Fruit fly (Drosophila melanogaster) whole organism, embryonic: ENCODE measurements around the gene QIL1.
A peak's percentile ranks its signal among the peaks of the same experiment; 100 is the strongest.

Experiments
- Asciz ChIP-seq: fragments of 200-800 bp; sonication (Bioruptor generic); optimal IDR thresholded peaks from 2 replicates; lab custom pipeline; 2017; ENCODE audit warnings: missing biosample characterization, mild to moderate bottlenecking, missing genetic modification characterization, missing genetic modification reagents
- Atf6 ChIP-seq: fragments of 200-800 bp; sonication (Bioruptor generic); IDR thresholded peaks from 2 replicates; pipeline ENCODE4 v1.3.6; 2022; ENCODE audit warnings: missing biosample characterization, missing genetic modification characterization
- BtbVII ChIP-seq: fragments of 200-800 bp; sonication (Bioruptor generic); optimal IDR thresholded peaks from 3 replicates; lab custom pipeline; 2017; ENCODE audit warnings: missing biosample characterization, mild to moderate bottlenecking, missing genetic modification characterization
- CG10147 ChIP-seq: fragments of 200-800 bp; sonication (Bioruptor generic); optimal IDR thresholded peaks from 2 replicates; lab custom pipeline; 2019; ENCODE audit warnings: missing biosample characterization, mild to moderate bottlenecking, missing genetic modification characterization, moderate library complexity
- CG11696 ChIP-seq: fragments of 200-800 bp; sonication (Bioruptor generic); IDR thresholded peaks from 2 replicates; pipeline ENCODE4 v1.3.6; 2022; ENCODE audit warnings: missing biosample characterization, missing genetic modification characterization
- CG12155 ChIP-seq: fragments of 200-800 bp; sonication (Bioruptor generic); optimal IDR thresholded peaks from 3 replicates; lab custom pipeline; 2016; ENCODE audit warnings: missing biosample characterization, missing genetic modification characterization
- CG12942 ChIP-seq: fragments of 200-800 bp; sonication (Bioruptor generic); optimal IDR thresholded peaks from 3 replicates; lab custom pipeline; 2016; ENCODE audit warnings: missing biosample characterization, missing genetic modification characterization
- CG13775 ChIP-seq: fragments of 200-800 bp; sonication (Bioruptor generic); optimal IDR thresholded peaks from 3 replicates; lab custom pipeline; 2017; ENCODE audit warnings: missing biosample characterization, mild to moderate bottlenecking, missing genetic modification characterization
- CG14667 ChIP-seq: fragments of 200-800 bp; sonication (Bioruptor generic); IDR thresholded peaks from 2 replicates; pipeline ENCODE4 v1.3.6; 2022; ENCODE audit warnings: missing biosample characterization, missing genetic modification characterization
- CG14710 ChIP-seq: fragments of 200-800 bp; sonication (Bioruptor generic); optimal IDR thresholded peaks from 3 replicates; lab custom pipeline; 2019; ENCODE audit warnings: missing biosample characterization, mild to moderate bottlenecking, missing genetic modification characterization, moderate library complexity
- CG15011 ChIP-seq: fragments of 200-800 bp; sonication (Bioruptor generic); optimal IDR thresholded peaks from 3 replicates; lab custom pipeline; 2018; ENCODE audit warnings: missing biosample characterization, mild to moderate bottlenecking, missing genetic modification characterization
- CG15269 ChIP-seq: fragments of 200-800 bp; sonication (Bioruptor generic); optimal IDR thresholded peaks from 2 replicates; lab custom pipeline; 2018; ENCODE audit warnings: missing biosample characterization, mild to moderate bottlenecking, missing genetic modification characterization, moderate library complexity
- CG1603 ChIP-seq: fragments of 200-800 bp; sonication (Bioruptor generic); optimal IDR thresholded peaks from 2 replicates; lab custom pipeline; 2019; ENCODE audit warnings: missing biosample characterization, mild to moderate bottlenecking, missing genetic modification characterization, moderate library complexity
- CG16815 ChIP-seq: fragments of 200-800 bp; sonication (Bioruptor generic); optimal IDR thresholded peaks from 3 replicates; lab custom pipeline; 2017; ENCODE audit warnings: missing biosample characterization, mild to moderate bottlenecking, missing genetic modification characterization
- CG18619 ChIP-seq: fragments of 200-800 bp; sonication (Bioruptor generic); optimal IDR thresholded peaks from 3 replicates; lab custom pipeline; 2017; ENCODE audit warnings: missing biosample characterization, mild to moderate bottlenecking, missing genetic modification characterization
- CG2120 ChIP-seq: fragments of 200-800 bp; sonication (Bioruptor generic); optimal IDR thresholded peaks from 3 replicates; lab custom pipeline; 2016; ENCODE audit warnings: missing biosample characterization, missing genetic modification characterization
- CG2678 ChIP-seq: fragments of 200-800 bp; sonication (Bioruptor generic); optimal IDR thresholded peaks from 3 replicates; lab custom pipeline; 2019; ENCODE audit warnings: missing biosample characterization, mild to moderate bottlenecking, missing genetic modification characterization, moderate library complexity
- CG2889 ChIP-seq: fragments of 200-800 bp; sonication (Bioruptor generic); IDR thresholded peaks from 3 replicates; pipeline ENCODE4 v1.3.6; 2022; ENCODE audit warnings: missing biosample characterization, missing genetic modification characterization
- CG3726 ChIP-seq: fragments of 200-800 bp; sonication (Bioruptor generic); IDR thresholded peaks from 3 replicates; pipeline ENCODE4, ENCODE4 v1.3.6; 2022; ENCODE audit warnings: missing biosample characterization, missing genetic modification characterization
- CG4328 ChIP-seq: fragments of 200-800 bp; sonication (Bioruptor generic); optimal IDR thresholded peaks from 3 replicates; lab custom pipeline; 2017; ENCODE audit warnings: missing biosample characterization, missing genetic modification reagents, missing genetic modification characterization
- CG7556 ChIP-seq: fragments of 200-800 bp; sonication (Bioruptor generic); optimal IDR thresholded peaks from 2 replicates; lab custom pipeline; 2017; ENCODE audit warnings: missing biosample characterization, mild to moderate bottlenecking, missing genetic modification characterization
- CG8478 ChIP-seq: fragments of >200 bp; optimal IDR thresholded peaks from 2 replicates; lab custom pipeline; 2018
- CHES-1-like ChIP-seq: fragments of 200-800 bp; sonication (Bioruptor generic); optimal IDR thresholded peaks from 2 replicates; lab custom pipeline; 2016; ENCODE audit warnings: missing biosample characterization, missing genetic modification characterization
- CoRest ChIP-seq: fragments of 200-800 bp; sonication (Bioruptor generic); optimal IDR thresholded peaks from 3 replicates; lab custom pipeline; 2018; ENCODE audit warnings: missing biosample characterization, mild to moderate bottlenecking, missing genetic modification characterization, moderate library complexity
- Dfd ChIP-seq, 2 experiments: fragments of >200 bp; optimal IDR thresholded peaks; 2 replicates each; lab custom pipeline; 2017; ENCODE audit warnings: missing biosample characterization in 2 of 2, missing genetic modification characterization in 2 of 2
- Hmr ChIP-seq: fragments of 200-800 bp; sonication (Bioruptor generic); optimal IDR thresholded peaks from 3 replicates; lab custom pipeline; 2017; ENCODE audit warnings: mild to moderate bottlenecking, missing biosample characterization, missing genetic modification reagents, missing genetic modification characterization
- Hr3 ChIP-seq: fragments of 200-800 bp; sonication (Bioruptor generic); optimal IDR thresholded peaks from 3 replicates; lab custom pipeline; 2016; ENCODE audit warnings: missing biosample characterization, missing genetic modification characterization
- Med ChIP-seq: fragments of 200-800 bp; sonication (Bioruptor generic); peaks from one replicate; lab custom pipeline; 2016; ENCODE audit warnings: missing biosample characterization, missing genetic modification characterization, mild to moderate bottlenecking, inconsistent platforms, moderate library complexity
- Oli ChIP-seq: fragments of 200-800 bp; sonication (Bioruptor generic); optimal IDR thresholded peaks from 2 replicates; lab custom pipeline; 2018; ENCODE audit warnings: missing biosample characterization, mild to moderate bottlenecking, missing genetic modification characterization, moderate library complexity
- Rfx ChIP-seq: fragments of 200-800 bp; sonication (Bioruptor generic); IDR thresholded peaks from 2 replicates; pipeline ENCODE4 v1.3.6; 2022; ENCODE audit warnings: missing biosample characterization, missing genetic modification characterization
- Ssrp ChIP-seq: fragments of 200-800 bp; sonication (Bioruptor generic); optimal IDR thresholded peaks from 2 replicates; lab custom pipeline; 2018; ENCODE audit warnings: missing biosample characterization, mild to moderate bottlenecking, missing genetic modification characterization, moderate library complexity
- chif ChIP-seq, 2 experiments: fragments of 200-800 bp; sonication (Bioruptor generic); optimal IDR thresholded peaks; 3 replicates each; lab custom pipeline; 2016; ENCODE audit warnings: missing biosample characterization in 2 of 2, missing genetic modification characterization in 2 of 2
- dati ChIP-seq: fragments of 200-800 bp; sonication (Bioruptor generic); IDR thresholded peaks from 2 replicates; pipeline ENCODE4 v1.3.6; 2022; ENCODE audit warnings: missing biosample characterization, missing genetic modification characterization
- dpn ChIP-seq, 2 experiments: fragments of 200-800 bp; sonication (Bioruptor generic); optimal IDR thresholded peaks; 3 replicates each; lab custom pipeline; 2016; ENCODE audit warnings: missing biosample characterization in 2 of 2, missing genetic modification characterization in 2 of 2
- eve ChIP-seq, 2 experiments: fragments of >200 bp; optimal IDR thresholded peaks; 2 replicates each; lab custom pipeline; 2017; ENCODE audit warnings: missing biosample characterization in 2 of 2, missing genetic modification characterization in 2 of 2
- fd96Cb ChIP-seq: fragments of 200-800 bp; sonication (Bioruptor generic); optimal IDR thresholded peaks from 2 replicates; lab custom pipeline; 2018; ENCODE audit warnings: missing biosample characterization, mild to moderate bottlenecking, missing genetic modification characterization, moderate library complexity
- gem ChIP-seq: fragments of 200-800 bp; sonication (Bioruptor generic); optimal IDR thresholded peaks from 2 replicates; lab custom pipeline; 2019; ENCODE audit warnings: missing biosample characterization, mild to moderate bottlenecking, missing genetic modification characterization, moderate library complexity
- hb ChIP-seq: fragments of 200-800 bp; sonication (Bioruptor generic); IDR thresholded peaks from 3 replicates; pipeline ENCODE4 v1.3.6; 2022; ENCODE audit warnings: missing biosample characterization, missing genetic modification characterization; ENCODE audit not compliant: partially characterized antibody
- ind ChIP-seq: fragments of 200-800 bp; sonication (Bioruptor generic); optimal IDR thresholded peaks from 3 replicates; lab custom pipeline; 2016; ENCODE audit warnings: missing biosample characterization, missing genetic modification characterization
- lab ChIP-seq: fragments of 200-800 bp; sonication (Bioruptor generic); optimal IDR thresholded peaks from 3 replicates; lab custom pipeline; 2017; ENCODE audit warnings: missing biosample characterization, missing genetic modification characterization, mild to moderate bottlenecking, moderate library complexity, missing genetic modification reagents
- lola ChIP-seq, 3 experiments: fragments of >200 bp in 2 of 3; fragments of 200-800 bp in 1 of 3; sonication (Bioruptor generic) in 1 of 3; optimal IDR thresholded peaks; 2 replicates each; lab custom pipeline; 2017 to 2019; ENCODE audit warnings: missing biosample characterization in 3 of 3, missing genetic modification characterization in 3 of 3, mild to moderate bottlenecking in 1 of 3, moderate library complexity in 1 of 3
- oc ChIP-seq: fragments of 200-800 bp; sonication (Bioruptor generic); optimal IDR thresholded peaks from 2 replicates; lab custom pipeline; 2018; ENCODE audit warnings: missing biosample characterization, mild to moderate bottlenecking, missing genetic modification characterization, moderate library complexity
- pros ChIP-seq: fragments of 200-800 bp; sonication (Bioruptor generic); optimal IDR thresholded peaks from 3 replicates; lab custom pipeline; 2019; ENCODE audit warnings: missing biosample characterization, mild to moderate bottlenecking, missing genetic modification characterization, moderate library complexity
- row ChIP-seq: fragments of 200-800 bp; sonication (Bioruptor generic); IDR thresholded peaks from 3 replicates; pipeline ENCODE4 v1.3.6; 2022; ENCODE audit warnings: missing biosample characterization, missing genetic modification characterization
- sisA ChIP-seq: fragments of 200-800 bp; sonication (Bioruptor generic); IDR thresholded peaks from 2 replicates; pipeline ENCODE4 v1.3.6; 2022; ENCODE audit warnings: missing biosample characterization, missing genetic modification characterization
- stwl ChIP-seq: fragments of 200-800 bp; sonication (Bioruptor generic); optimal IDR thresholded peaks from 3 replicates; lab custom pipeline; 2018; ENCODE audit warnings: missing biosample characterization, mild to moderate bottlenecking, missing genetic modification characterization, moderate library complexity
- tin ChIP-seq: fragments of 200-800 bp; sonication (Bioruptor generic); optimal IDR thresholded peaks from 3 replicates; lab custom pipeline; 2016; ENCODE audit warnings: missing biosample characterization, missing genetic modification characterization
- trem ChIP-seq: fragments of 200-800 bp; optimal IDR thresholded peaks from 3 replicates; lab custom pipeline; 2019; ENCODE audit warnings: missing biosample characterization, mild to moderate bottlenecking, missing genetic modification characterization, moderate library complexity
- vnd ChIP-seq: fragments of 200-800 bp; sonication (Bioruptor generic); IDR thresholded peaks from 3 replicates; pipeline ENCODE4 v1.3.6; 2022; ENCODE audit warnings: missing biosample characterization, missing genetic modification characterization; ENCODE audit not compliant: partially characterized antibody

Gene QIL1

dm6 chr3L:17458856-17459518 lies 6.8 kb upstream of the QIL1 start (continued):
- TF ChIP-seq BtbVII (GFP tag; lab: Kevin White, UChicago) (peak; percentile 20), lola (GFP tag; optimal IDR thresholded peaks at IDR 0.05; lab: Kevin White, UChicago) (peak in 1 of 3 experiments; percentile 40), tin (GFP tag; lab: Kevin White, UChicago) (peak; percentile 3), ind (GFP tag; lab: Kevin White, UChicago) (peak; percentile 7), CHES-1-like (GFP tag; lab: Kevin White, UChicago) (no peak), CG16815 (peak; percentile 3), gem (tag; lab: Kevin White, UChicago) (peak; percentile 63), CG8478 (lab: Kevin White, UChicago) (no peak), trem (peak; percentile 16), CG7556 (GFP tag; lab: Kevin White, UChicago) (peak; percentile 19), CG12942 (peak; percentile 3), CG10147 (GFP tag; lab: Kevin White, UChicago) (peak; percentile 6), Ssrp (peak; percentile 43), CG14710 (tag; lab: Kevin White, UChicago) (peak; percentile 18), Oli (tag; lab: Kevin White, UChicago) (peak; percentile 41), CoRest (tag; lab: Kevin White, UChicago) (peak; percentile 13), Atf6 (GFP tag; lab: Robert Waterston, UW) (0 out of 2 replicates have a peak, but pooled peaks have one; percentile 27), CG15269 (tag; lab: Kevin White, UChicago) (peak; percentile 33), CG11696 (0 out of 2 replicates have a peak, but pooled peaks have one; percentile 19), CG15011 (GFP tag; lab: Kevin White, UChicago) (no peak), eve (GFP tag; optimal IDR thresholded peaks at IDR 0.05; lab: Kevin White, UChicago) (peak in 1 of 2 experiments; percentile 48), lab (GFP tag; lab: Kevin White, UChicago) (peak; percentile 69), row (peak; percentile 68), oc (tag; lab: Kevin White, UChicago) (peak; percentile 15), CG2889 (GFP tag; lab: Robert Waterston, UW) (no peak), CG12155 (no peak), Rfx (GFP tag; lab: Robert Waterston, UW) (no peak), Hmr (GFP tag; lab: Kevin White, UChicago) (peak; percentile 22), pros (GFP tag; lab: Kevin White, UChicago) (peak; percentile 78), CG3726 (GFP tag; lab: Robert Waterston, UW) (0 out of 3 replicates have a peak, but pooled peaks have one; percentile 9), fd96Cb (tag; lab: Kevin White, UChicago) (peak; percentile 18), CG2678 (tag; lab: Kevin White, UChicago) (peak; percentile 47), CG1603 (tag; lab: Kevin White, UChicago) (peak; percentile 16), vnd (GFP tag; lab: Robert Waterston, UW) (no peak), hb (GFP tag; lab: Robert Waterston, UW) (no peak), Dfd (GFP tag; optimal IDR thresholded peaks at IDR 0.05; lab: Kevin White, UChicago) (no peak), dati (no peak), Med (peak; percentile 58), dpn (GFP tag; optimal IDR thresholded peaks at IDR 0.05; lab: Kevin White, UChicago) (no peak), CG18619 (GFP tag; lab: Kevin White, UChicago) (peak; percentile 0), Hr3 (GFP tag; lab: Kevin White, UChicago) (peak; percentile 21), chif (GFP tag; optimal IDR thresholded peaks at IDR 0.05; lab: Kevin White, UChicago) (no peak), CG4328 (GFP tag; lab: Kevin White, UChicago) (no peak), CG14667 (GFP tag; lab: Robert Waterston, UW) (peak; percentile 15; the same call in 1 of the 2 replicates), stwl (tag; lab: Kevin White, UChicago) (no peak), CG13775 (peak; percentile 7), sisA (GFP tag; lab: Robert Waterston, UW) (peak; percentile 54; the same call in 1 of the 2 replicates), CG2120 (GFP tag; lab: Kevin White, UChicago) (peak; percentile 42), Asciz (GFP tag; lab: Kevin White, UChicago) (peak; percentile 25)
